Fruit fly (Drosophila melanogaster) whole organism, embryonic: ENCODE data around the gene CG42486.

ENCODE experiments used
- Blimp-1 ChIP-seq: fragments of 200-800 bp; sonication (Bioruptor generic); optimal IDR thresholded peaks from 3 replicates; lab custom pipeline; 2018; ENCODE audit warnings: missing biosample characterization, missing genetic modification characterization, mild to moderate bottlenecking, moderate library complexity, missing genetic modification reagents
- CG11247 ChIP-seq: fragments of 200-800 bp; sonication (Bioruptor generic); IDR thresholded peaks from 2 replicates; pipeline ENCODE4 v1.3.6; 2022; ENCODE audit warnings: missing biosample characterization, missing genetic modification characterization
- Pdp1 ChIP-seq, 2 experiments: fragments of 200-800 bp; sonication (Bioruptor generic); optimal IDR thresholded peaks; 3 replicates each; lab custom pipeline; 2016; ENCODE audit warnings: missing biosample characterization in 2 of 2, missing genetic modification characterization in 2 of 2, mild to moderate bottlenecking in 1 of 2, moderate library complexity in 1 of 2
- hth ChIP-seq: fragments of >200 bp; optimal IDR thresholded peaks from 2 replicates; lab custom pipeline; 2017; ENCODE audit warnings: inconsistent platforms

DNA sequence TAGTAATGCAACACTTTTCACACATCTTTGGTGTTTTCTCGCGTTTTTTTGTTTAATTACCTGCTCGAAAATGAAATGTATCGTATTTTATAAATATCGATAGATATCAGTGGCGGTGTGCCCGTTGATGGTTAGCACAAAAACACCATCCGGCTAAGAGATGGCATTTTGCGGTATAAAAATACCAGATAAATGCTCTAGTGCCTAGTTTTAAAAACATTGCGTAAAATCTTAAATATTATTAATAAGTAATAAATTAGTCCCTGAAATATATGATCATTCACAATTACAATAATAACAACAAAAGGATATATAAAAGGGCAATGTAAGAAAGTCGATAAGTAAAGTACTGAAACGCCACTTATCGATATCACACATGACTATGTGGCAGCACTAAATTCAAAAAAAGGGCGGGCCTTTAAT is 29.3 kb upstream of the CG42486 start, which contains the start of gene CycY:
- TF ChIP-seq Pdp1 (GFP tag; optimal IDR thresholded peaks at IDR 0.05; lab: Kevin White, UChicago): peak in 1 of 2 experiments; percentile 19
- no peak for TF ChIP-seq hth
- no peak for TF ChIP-seq CG11247 (GFP tag; lab: Robert Waterston, UW)
- TF ChIP-seq Blimp-1 (GFP tag; lab: Kevin White, UChicago): peak; percentile 19
